Fruit fly (Drosophila melanogaster): Measurements from ENCODE around the gene CG31371.
A peak's percentile ranks its signal among the peaks of the same experiment; 100 is the strongest.

Gene CG31371

DNA sequence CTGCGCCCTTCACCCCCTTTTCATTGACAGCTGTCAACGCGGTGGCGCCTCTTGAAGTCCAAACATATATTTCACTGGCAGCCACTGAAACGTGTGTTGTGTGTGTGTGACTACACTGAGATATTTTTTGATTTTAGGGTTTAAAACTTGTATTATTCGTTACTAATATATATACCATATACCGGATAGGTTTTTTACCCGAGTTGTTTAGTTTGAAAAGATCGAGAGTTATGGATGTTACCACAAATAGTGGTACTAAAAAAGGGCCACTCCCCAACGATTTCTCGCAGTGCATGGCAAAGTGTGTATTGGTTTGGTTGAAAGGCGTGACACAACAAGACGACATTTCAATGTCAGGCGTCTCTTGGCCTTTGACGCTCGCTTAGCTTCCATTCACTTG, 33.1 kb upstream of the CG31371 start (continued):
- TF ChIP-seq CG7963 (GFP tag; IDR thresholded peaks at IDR 0.05; ENCODE audit: partially characterized antibody) (no peak), Rfx (GFP tag; IDR thresholded peaks at IDR 0.05) (peak; percentile 57; the same call in 1 of the 2 replicates), tgo (GFP tag; IDR thresholded peaks at IDR 0.05) (peak; percentile 27; the same call in 2 of the 3 replicates), Ssrp (tag; optimal IDR thresholded peaks at IDR 0.05) (no peak), CG6175 (GFP tag; IDR thresholded peaks at IDR 0.05) (no peak), Ets65A (GFP tag) (peak; percentile 42), bcd (GFP tag; optimal IDR thresholded peaks at IDR 0.05) (no peak), CG31224 (GFP tag; IDR thresholded peaks at IDR 0.05) (peak; percentile 22; the same call in 1 of the 2 replicates), Sox102F (GFP tag; optimal IDR thresholded peaks at IDR 0.05) (peak; percentile 28), CrebB (tag; optimal IDR thresholded peaks at IDR 0.05) (no peak), Dfd (GFP tag; optimal IDR thresholded peaks at IDR 0.05) (no peak), unpg (GFP tag; optimal IDR thresholded peaks at IDR 0.05) (peak; percentile 35), Hsf (GFP tag; optimal IDR thresholded peaks at IDR 0.05) (peak; percentile 18), lmd (GFP tag; IDR thresholded peaks at IDR 0.05) (peak; percentile 48; the same call in 1 of the 2 replicates), CG9817 (tag; optimal IDR thresholded peaks at IDR 0.05) (peak; percentile 33), eve (GFP tag; optimal IDR thresholded peaks at IDR 0.05) (no peak), chn (GFP tag; optimal IDR thresholded peaks at IDR 0.05) (no peak), luna (GFP tag; optimal IDR thresholded peaks at IDR 0.05) (no peak), Myb (GFP tag; optimal IDR thresholded peaks at IDR 0.05) (no peak), CG17385 (GFP tag; optimal IDR thresholded peaks at IDR 0.05) (peak; percentile 8), mam (GFP tag; optimal IDR thresholded peaks at IDR 0.05) (no peak), CG2120 (GFP tag; optimal IDR thresholded peaks at IDR 0.05) (peak; percentile 16), E2f1 (GFP tag; IDR thresholded peaks at IDR 0.05) (no peak), dpn (GFP tag; optimal IDR thresholded peaks at IDR 0.05) (peak in 1 of 2 experiments; percentile 7), CG34376 (GFP tag; optimal IDR thresholded peaks at IDR 0.05) (no peak), Sin3A (optimal IDR thresholded peaks at IDR 0.05) (no peak), dysf (GFP tag; IDR thresholded peaks at IDR 0.05) (peak; percentile 61; the same call in 2 of the 3 replicates), sr (GFP tag; IDR thresholded peaks at IDR 0.05) (no peak), CG15514 (GFP tag; optimal IDR thresholded peaks at IDR 0.05) (no peak), peb (GFP tag; IDR thresholded peaks at IDR 0.05) (no peak), Ets97D (GFP tag; optimal IDR thresholded peaks at IDR 0.05) (no peak), row (GFP tag; IDR thresholded peaks at IDR 0.05) (peak; percentile 65; the same call in 2 of the 3 replicates), sens (GFP tag) (no peak), CG8359 (GFP tag; optimal IDR thresholded peaks at IDR 0.05; ENCODE audit: borderline replicate concordance) (no peak), Gug (GFP tag; IDR thresholded peaks at IDR 0.05) (0 out of 4 replicates have a peak, but pooled peaks have one; percentile 11), lilli (GFP tag; optimal IDR thresholded peaks at IDR 0.05) (peak; percentile 11), grau (tag; optimal IDR thresholded peaks at IDR 0.05) (peak; percentile 46), Antp (GFP tag; optimal IDR thresholded peaks at IDR 0.05) (peak; percentile 7), CG30403 (GFP tag; optimal IDR thresholded peaks at IDR 0.05) (peak; percentile 13), TFAM (GFP tag; optimal IDR thresholded peaks at IDR 0.05) (no peak), CG11247 (GFP tag; IDR thresholded peaks at IDR 0.05) (no peak), CG8478 (optimal IDR thresholded peaks at IDR 0.05) (no peak), Hr3 (GFP tag; optimal IDR thresholded peaks at IDR 0.05) (peak; percentile 13), Atf6 (GFP tag; IDR thresholded peaks at IDR 0.05) (peak; percentile 54; the same call in 1 of the 2 replicates), pita (GFP tag; optimal IDR thresholded peaks at IDR 0.05) (no peak), CG9215 (GFP tag; IDR thresholded peaks at IDR 0.05) (no peak), CG15269 (tag; optimal IDR thresholded peaks at IDR 0.05) (peak; percentile 43), Oli (tag; optimal IDR thresholded peaks at IDR 0.05) (peak; percentile 27), bsh (GFP tag; optimal IDR thresholded peaks at IDR 0.05) (peak in 1 of 2 experiments; percentile 28), CoRest (tag; optimal IDR thresholded peaks at IDR 0.05) (peak; percentile 26), CG7839 (tag; optimal IDR thresholded peaks at IDR 0.05) (peak; percentile 32), bowl (GFP tag; IDR thresholded peaks at IDR 0.05) (no peak), CG9932 (GFP tag; IDR thresholded peaks at IDR 0.05) (peak; percentile 22; the same call in 1 of the 2 replicates)

Measured in whole organism, embryonic.